Fruit fly (Drosophila melanogaster): Measurements from ENCODE around the gene ogre.
A peak's percentile ranks its signal among the peaks of the same experiment; 100 is the strongest.

ogre gene

DNA sequence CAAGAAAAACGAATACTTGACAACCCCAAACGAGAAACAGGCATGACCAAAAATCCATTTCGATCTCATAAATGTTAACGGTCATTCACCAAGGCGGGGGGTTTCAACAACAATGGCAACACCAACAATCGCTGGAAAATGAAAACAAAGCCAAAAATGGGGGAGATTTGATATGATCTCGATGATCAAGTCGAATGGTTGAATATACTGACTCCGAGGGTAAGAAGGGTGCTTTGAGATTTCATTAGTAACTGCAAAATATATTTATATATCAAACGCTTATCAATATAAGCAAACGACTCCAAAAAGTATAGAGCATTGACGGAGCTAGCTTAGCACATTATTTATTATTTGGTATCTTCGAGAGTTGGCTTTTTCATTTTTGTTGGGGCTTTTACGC is 1.0 kb downstream of the ogre start (continued):
- TF ChIP-seq unpg (GFP tag; optimal IDR thresholded peaks at IDR 0.05), result no peak
- TF ChIP-seq eve (GFP tag; optimal IDR thresholded peaks at IDR 0.05), result peak in 1 of 2 experiments; percentile 38
- no peak for TF ChIP-seq CG5180 (GFP tag; optimal IDR thresholded peaks at IDR 0.05)
- peak; percentile 49 for TF ChIP-seq bigmax (GFP tag; optimal IDR thresholded peaks at IDR 0.05)
- no peak for TF ChIP-seq CG6175 (GFP tag; IDR thresholded peaks at IDR 0.05)
- TF ChIP-seq sens (GFP tag), result peak; percentile 12
- no peak for TF ChIP-seq shn (GFP tag; optimal IDR thresholded peaks at IDR 0.05)
- TF ChIP-seq mam (GFP tag; optimal IDR thresholded peaks at IDR 0.05), result no peak
- no peak for TF ChIP-seq Abd-B (GFP tag; optimal IDR thresholded peaks at IDR 0.05)
- TF ChIP-seq Hmx (GFP tag; optimal IDR thresholded peaks at IDR 0.05), result no peak
- 0 out of 3 replicates have a peak, but pooled peaks have one; percentile 59 for TF ChIP-seq CG2199 (GFP tag; IDR thresholded peaks at IDR 0.05)
- no peak for TF ChIP-seq CG17568 (GFP tag; optimal IDR thresholded peaks at IDR 0.05)
- TF ChIP-seq wdn (GFP tag; IDR thresholded peaks at IDR 0.05), result no peak
- no peak for TF ChIP-seq unc-4 (GFP tag; IDR thresholded peaks at IDR 0.05; ENCODE audit: partially characterized antibody)
- no peak for TF ChIP-seq danr (GFP tag; IDR thresholded peaks at IDR 0.05)
- no peak for TF ChIP-seq NC2α (GFP tag; optimal IDR thresholded peaks at IDR 0.05)
- no peak for TF ChIP-seq CG11085 (GFP tag; IDR thresholded peaks at IDR 0.05)
- TF ChIP-seq cg (GFP tag; optimal IDR thresholded peaks at IDR 0.05), result no peak
- TF ChIP-seq hth (optimal IDR thresholded peaks at IDR 0.05), result no peak
- no peak for TF ChIP-seq twi (tag; optimal IDR thresholded peaks at IDR 0.05)
- no peak for TF ChIP-seq CG14965 (GFP tag; optimal IDR thresholded peaks at IDR 0.05; ENCODE audit: borderline replicate concordance)
- no peak for TF ChIP-seq CG4730 (GFP tag; IDR thresholded peaks at IDR 0.05)
- TF ChIP-seq ase (GFP tag; IDR thresholded peaks at IDR 0.05), result no peak
- TF ChIP-seq CG13123 (GFP tag; optimal IDR thresholded peaks at IDR 0.05), result no peak
- TF ChIP-seq phol (tag; optimal IDR thresholded peaks at IDR 0.05), result peak; percentile 1
- peak; percentile 72 for TF ChIP-seq Med (GFP tag)
- TF ChIP-seq slbo (GFP tag; IDR thresholded peaks at IDR 0.05), result 0 out of 2 replicates have a peak, but pooled peaks have one; percentile 28
- TF ChIP-seq nau (GFP tag; optimal IDR thresholded peaks at IDR 0.05), result no peak
- peak; percentile 28 for TF ChIP-seq kni (GFP tag; optimal IDR thresholded peaks at IDR 0.05)
- peak; percentile 44 for TF ChIP-seq grn (GFP tag; optimal IDR thresholded peaks at IDR 0.05)
- no peak for TF ChIP-seq gro (GFP tag; optimal IDR thresholded peaks at IDR 0.05)
- no peak for TF ChIP-seq dysf (GFP tag; IDR thresholded peaks at IDR 0.05)
- no peak for TF ChIP-seq E2f2 (GFP tag; IDR thresholded peaks at IDR 0.05)
- TF ChIP-seq kay (GFP tag; optimal IDR thresholded peaks at IDR 0.05), result no peak
- TF ChIP-seq lilli (GFP tag; optimal IDR thresholded peaks at IDR 0.05), result peak; percentile 19
- TF ChIP-seq CG18262 (tag; optimal IDR thresholded peaks at IDR 0.05), result peak; percentile 29
- no peak for TF ChIP-seq CG10565 (GFP tag; optimal IDR thresholded peaks at IDR 0.05)
- TF ChIP-seq CG9727 (GFP tag; optimal IDR thresholded peaks at IDR 0.05), result no peak
- TF ChIP-seq Gsc (GFP tag; IDR thresholded peaks at IDR 0.05), result no peak
- no peak for TF ChIP-seq Mad (GFP tag; optimal IDR thresholded peaks at IDR 0.05)
- TF ChIP-seq vvl (GFP tag; IDR thresholded peaks at IDR 0.05), result peak; percentile 33; the same call in 1 of the 2 replicates
- TF ChIP-seq CG7786 (GFP tag; optimal IDR thresholded peaks at IDR 0.05), result no peak
- TF ChIP-seq CG11504 (tag; optimal IDR thresholded peaks at IDR 0.05), result peak; percentile 13
- no peak for TF ChIP-seq Nf-YB (GFP tag; optimal IDR thresholded peaks at IDR 0.05)
- TF ChIP-seq CG10979 (tag; optimal IDR thresholded peaks at IDR 0.05), result no peak
- TF ChIP-seq org-1 (GFP tag; optimal IDR thresholded peaks at IDR 0.05), result no peak
- no peak for TF ChIP-seq CG7987 (GFP tag; optimal IDR thresholded peaks at IDR 0.05)
- TF ChIP-seq tgo (GFP tag; IDR thresholded peaks at IDR 0.05), result 0 out of 3 replicates have a peak, but pooled peaks have one; percentile 32
- TF ChIP-seq bcd (GFP tag; optimal IDR thresholded peaks at IDR 0.05), result no peak
- TF ChIP-seq da (GFP tag; optimal IDR thresholded peaks at IDR 0.05), result no peak
- peak; percentile 14 for TF ChIP-seq fd96Cb (tag; optimal IDR thresholded peaks at IDR 0.05)
- no peak for TF ChIP-seq ewg (GFP tag; optimal IDR thresholded peaks at IDR 0.05)

Data from whole organism, embryonic.